Worm (Caenorhabditis elegans) whole organism, young adult: Measurements from ENCODE around the gene alh-13.

Experiments
- D2030.7 ChIP-seq: fragments of 200-800 bp; sonication (Bioruptor generic); IDR thresholded peaks from 2 replicates; pipeline ENCODE4 v1.3.6; 2022; ENCODE audit warnings: missing genetic modification reagents, missing genetic modification characterization, missing compliant biosample characterization
- T07F8.4 ChIP-seq: sonication (generic microtip); optimal IDR thresholded peaks from 2 replicates; lab custom pipeline; 2016; ENCODE audit warnings: mild to moderate bottlenecking, missing genetic modification characterization, moderate library complexity, missing compliant biosample characterization
- atf-7 ChIP-seq: sonication (generic microtip); optimal IDR thresholded peaks from 2 replicates; lab custom pipeline; 2017; ENCODE audit warnings: mild to moderate bottlenecking, missing genetic modification characterization, missing compliant biosample characterization
- efl-1 ChIP-seq: fragments of 150-350 bp; optimal IDR thresholded peaks from 2 replicates; lab custom pipeline; 2014; ENCODE audit warnings: missing biosample characterization, missing genetic modification reagents, missing genetic modification characterization
- snpc-1.1 ChIP-seq: sonication (generic microtip); optimal IDR thresholded peaks from 2 replicates; lab custom pipeline; 2017; ENCODE audit warnings: missing genetic modification characterization, mild to moderate bottlenecking, missing compliant biosample characterization, antibody characterized with exemption, moderate library complexity, missing genotype, missing genetic modification reagents; ENCODE audit not compliant: insufficient read depth
- tlf-1 ChIP-seq: fragments of 200-800 bp; sonication (Bioruptor generic); optimal IDR thresholded peaks from 2 replicates; lab custom pipeline; 2018; ENCODE audit warnings: mild to moderate bottlenecking, missing genetic modification characterization, missing compliant biosample characterization
- unc-62 ChIP-seq: fragments of 150-350 bp; optimal IDR thresholded peaks from 2 replicates; lab custom pipeline; 2014; ENCODE audit warnings: missing biosample characterization, missing genetic modification reagents, missing genetic modification characterization
- ztf-18 ChIP-seq: sonication (generic microtip); optimal IDR thresholded peaks from 2 replicates; lab custom pipeline; 2016; ENCODE audit warnings: missing genotype, mild to moderate bottlenecking, missing genetic modification characterization, missing compliant biosample characterization

DNA sequence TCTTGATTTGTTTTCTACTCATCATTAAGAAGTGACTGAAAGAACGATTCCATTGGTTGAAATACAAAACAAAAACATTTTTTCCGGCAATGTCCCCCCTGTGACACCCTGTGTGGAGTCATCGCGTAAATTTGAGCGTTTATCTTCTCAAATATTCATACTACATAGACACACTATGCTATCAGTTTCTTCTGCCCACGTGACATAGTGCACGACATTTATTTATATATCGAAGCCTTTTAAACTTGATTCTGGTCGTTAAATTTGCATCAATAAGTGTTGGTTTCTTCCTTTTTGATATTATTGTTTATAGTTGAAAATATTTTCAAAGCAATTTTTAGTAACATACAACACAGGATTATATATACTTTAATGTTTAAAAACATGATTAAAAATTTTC is 23.2 kb upstream of the alh-13 start:
- TF ChIP-seq efl-1 (GFP tag; lab: Kevin White, UChicago): no peak
- TF ChIP-seq D2030.7 (GFP tag; lab: Robert Waterston, UW): no peak
- no peak for TF ChIP-seq unc-62 (GFP tag; lab: Kevin White, UChicago)
- TF ChIP-seq atf-7 (tag; lab: Kevin White, UChicago): no peak
- no peak for TF ChIP-seq tlf-1
- no peak for TF ChIP-seq ztf-18 (tag; lab: Kevin White, UChicago)
- no peak for TF ChIP-seq T07F8.4
- TF ChIP-seq snpc-1.1 (tag; lab: Kevin White, UChicago): no peak
